Fruit fly (Drosophila melanogaster): ENCODE results near the gene Arp8.

Arp8 gene

DNA sequence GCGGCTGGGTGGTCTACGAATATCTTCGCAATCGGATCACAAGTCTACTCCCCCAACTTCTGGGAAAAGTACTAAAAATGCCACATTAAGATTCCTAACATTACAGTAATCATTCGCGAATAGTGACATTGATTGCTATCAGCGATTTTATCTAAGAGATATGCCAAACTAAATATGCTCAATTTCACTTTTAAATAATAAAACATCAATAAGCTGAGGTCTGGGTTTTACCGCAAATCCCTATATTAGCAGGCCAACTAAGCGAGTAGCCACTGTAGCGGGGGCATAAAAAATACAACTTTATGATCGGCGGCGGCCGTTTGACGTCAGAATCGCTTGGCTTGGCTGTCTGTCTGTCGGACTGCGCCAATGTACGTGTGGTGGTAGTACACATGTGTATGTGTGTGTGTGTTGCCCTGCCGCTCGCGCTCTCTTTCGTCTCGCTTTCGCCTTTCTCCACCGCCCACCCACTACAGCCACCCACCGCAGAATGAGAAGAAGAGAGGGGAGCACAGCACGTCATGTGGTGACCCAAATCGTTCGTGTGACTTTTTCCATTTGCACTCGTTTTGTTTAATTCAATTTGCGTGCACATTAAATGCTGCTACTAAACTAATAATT is 19.8 kb upstream of the Arp8 start (continued):
- peak; percentile 92 for TF ChIP-seq Eip93F (GFP tag; optimal IDR thresholded peaks at IDR 0.05)
- TF ChIP-seq achi (GFP tag; optimal IDR thresholded peaks at IDR 0.05): peak; percentile 89
- TF ChIP-seq CG3919 (GFP tag; optimal IDR thresholded peaks at IDR 0.05): peak; percentile 85
- peak; percentile 75 for TF ChIP-seq Ets96B (tag; optimal IDR thresholded peaks at IDR 0.05)
- TF ChIP-seq vri (GFP tag; optimal IDR thresholded peaks at IDR 0.05): peak; percentile 93
- TF ChIP-seq CG10631 (GFP tag; optimal IDR thresholded peaks at IDR 0.05): peak; percentile 88
- TF ChIP-seq Blimp-1 (GFP tag; optimal IDR thresholded peaks at IDR 0.05): peak; percentile 75
- peak; percentile 95 for TF ChIP-seq Met (GFP tag; optimal IDR thresholded peaks at IDR 0.05)
- peak; percentile 77 for TF ChIP-seq CG8319 (GFP tag; optimal IDR thresholded peaks at IDR 0.05)
- TF ChIP-seq CG16779 (tag; optimal IDR thresholded peaks at IDR 0.05): peak; percentile 64
- TF ChIP-seq spab (GFP tag; optimal IDR thresholded peaks at IDR 0.05): peak; percentile 47
- TF ChIP-seq fd85E (GFP tag; optimal IDR thresholded peaks at IDR 0.05): peak; percentile 53
- peak; percentile 89 for TF ChIP-seq CG15336 (GFP tag; IDR thresholded peaks at IDR 0.05)
- peak; percentile 87 for TF ChIP-seq Lpt (GFP tag; optimal IDR thresholded peaks at IDR 0.05)
- TF ChIP-seq svp (GFP tag): peak; percentile 97
- peak; percentile 76 for TF ChIP-seq fd59A (GFP tag; optimal IDR thresholded peaks at IDR 0.05)
- peak; percentile 96 for TF ChIP-seq lz (GFP tag; optimal IDR thresholded peaks at IDR 0.05)
- peak; percentile 95 for TF ChIP-seq Hr4 (GFP tag; optimal IDR thresholded peaks at IDR 0.05)
- peak; percentile 93 for TF ChIP-seq OdsH (GFP tag; optimal IDR thresholded peaks at IDR 0.05)
- TF ChIP-seq CG8632 (GFP tag; optimal IDR thresholded peaks at IDR 0.05): peak; percentile 87
- TF ChIP-seq CG6808 (GFP tag; optimal IDR thresholded peaks at IDR 0.05): peak; percentile 72
- TF ChIP-seq CG6854 (GFP tag; optimal IDR thresholded peaks at IDR 0.05): peak; percentile 65

- TF ChIP-seq salr (GFP tag; optimal IDR thresholded peaks at IDR 0.05) (peak in 1 of 2 experiments; percentile 59), CG3032 (tag; optimal IDR thresholded peaks at IDR 0.05) (peak; percentile 48), Sox15 (GFP tag; optimal IDR thresholded peaks at IDR 0.05) (no peak), CG6854 (GFP tag; optimal IDR thresholded peaks at IDR 0.05) (no peak), dac (GFP tag; optimal IDR thresholded peaks at IDR 0.05) (no peak), Smox (GFP tag; optimal IDR thresholded peaks at IDR 0.05) (peak; percentile 72), spab (GFP tag; optimal IDR thresholded peaks at IDR 0.05) (peak; percentile 26), CG3919 (GFP tag; optimal IDR thresholded peaks at IDR 0.05) (peak; percentile 61), svp (GFP tag) (peak; percentile 69), CG31627 (GFP tag; optimal IDR thresholded peaks at IDR 0.05) (peak; percentile 38), CG4318 (GFP tag; optimal IDR thresholded peaks at IDR 0.05) (peak; percentile 42), CG9139 (GFP tag; optimal IDR thresholded peaks at IDR 0.05) (peak; percentile 57), Hr4 (GFP tag; optimal IDR thresholded peaks at IDR 0.05) (peak; percentile 53), CG1621 (tag; optimal IDR thresholded peaks at IDR 0.05) (peak; percentile 54), CG15336 (GFP tag; IDR thresholded peaks at IDR 0.05) (peak; percentile 64; the same call in 1 of the 2 replicates), Met (GFP tag; optimal IDR thresholded peaks at IDR 0.05) (peak; percentile 75), Blimp-1 (GFP tag; optimal IDR thresholded peaks at IDR 0.05) (peak; percentile 14), CG11762 (GFP tag; optimal IDR thresholded peaks at IDR 0.05; ENCODE audit: insufficient read depth) (peak; percentile 0), CG8632 (GFP tag; optimal IDR thresholded peaks at IDR 0.05) (peak; percentile 69), net (GFP tag; optimal IDR thresholded peaks at IDR 0.05) (peak; percentile 33), Hr39 (GFP tag; optimal IDR thresholded peaks at IDR 0.05) (peak; percentile 51), Eip75B (GFP tag; optimal IDR thresholded peaks at IDR 0.05) (peak; percentile 12), Gug (GFP tag; IDR thresholded peaks at IDR 0.05) (peak; percentile 52), eg (GFP tag; IDR thresholded peaks at IDR 0.05) (peak; percentile 43; the same call in 1 of the 3 replicates), vri (GFP tag; optimal IDR thresholded peaks at IDR 0.05) (peak; percentile 25), CG11294 (GFP tag; IDR thresholded peaks at IDR 0.05) (no peak), topi (GFP tag; optimal IDR thresholded peaks at IDR 0.05) (peak; percentile 68), fkh (GFP tag; optimal IDR thresholded peaks at IDR 0.05) (no peak), ss (GFP tag; optimal IDR thresholded peaks at IDR 0.05) (peak; percentile 60 to 75), cyc (GFP tag; optimal IDR thresholded peaks at IDR 0.05) (peak; percentile 52), CG32006 (GFP tag; optimal IDR thresholded peaks at IDR 0.05) (peak; percentile 73), OdsH (GFP tag; optimal IDR thresholded peaks at IDR 0.05) (peak; percentile 58), fd85E (GFP tag; optimal IDR thresholded peaks at IDR 0.05) (no peak), Sox102F (GFP tag; optimal IDR thresholded peaks at IDR 0.05) (peak; percentile 72), CG6276 (GFP tag; optimal IDR thresholded peaks at IDR 0.05) (peak; percentile 5), CG8119 (GFP tag; IDR thresholded peaks at IDR 0.05) (peak; percentile 55; the same call in 2 of the 3 replicates)
Measured at dm6 chrX:17879211-17879897, 18.8 kb upstream of the Arp8 start.

Measured in whole organism, prepupa.